Fruit fly (Drosophila melanogaster) S2 (cell line): ENCODE results near the gene HtrA2.

Experiments used
- CG8478 ChIP-seq: fragments of >200 bp; optimal IDR thresholded peaks from 2 replicates; lab custom pipeline; 2018
- CTCF ChIP-seq, 2 experiments: fragments of >200 bp; optimal IDR thresholded peaks; 2 replicates each; lab custom pipeline; 2018

DNA sequence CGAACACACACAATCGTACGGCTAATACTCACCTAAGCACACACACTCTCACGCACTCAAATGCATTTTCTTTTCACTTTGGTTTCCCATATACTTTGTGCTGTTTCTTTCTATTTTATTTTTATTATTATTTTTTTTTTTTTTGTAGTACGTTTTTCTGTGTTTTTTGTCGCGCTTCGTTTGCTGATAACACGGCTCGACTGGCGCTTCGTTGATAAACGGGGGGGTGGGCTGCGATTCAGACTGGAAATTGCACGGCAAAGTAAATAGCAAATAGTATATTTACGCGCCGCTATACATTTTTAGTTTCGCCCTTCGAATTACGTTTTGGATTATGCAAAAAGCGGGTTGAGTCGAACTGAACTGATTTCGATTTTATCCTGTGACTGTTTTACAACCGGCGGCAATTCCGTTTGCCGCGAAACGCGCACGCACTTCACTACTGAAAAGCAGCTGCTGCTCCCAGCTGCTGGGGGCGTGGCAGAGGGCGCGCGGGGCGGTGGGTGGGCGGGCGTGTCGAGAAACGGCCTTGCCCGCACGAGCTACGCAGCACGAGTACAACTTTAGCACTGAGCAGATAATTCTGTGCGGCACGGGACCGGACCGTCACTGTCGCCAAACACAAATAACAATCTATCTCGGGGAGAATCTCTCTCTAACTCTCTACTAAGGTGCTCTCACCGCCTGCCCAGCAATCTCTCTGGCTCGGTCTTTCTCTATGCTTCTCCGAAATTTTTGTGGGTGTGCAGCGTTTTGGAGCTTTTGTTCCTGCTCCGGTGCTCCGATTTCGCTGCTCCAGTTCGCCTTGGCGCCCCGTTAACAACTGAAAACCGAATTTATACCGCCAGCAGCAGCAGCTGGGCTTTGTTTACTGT is 46.2 kb upstream of the HtrA2 start, which contains the start of gene Pde6:
- TF ChIP-seq CG8478 (lab: Kevin White, UChicago) (no peak), CTCF (optimal IDR thresholded peaks at IDR 0.05; lab: Kevin White, UChicago) (no peak)
